Fruit fly (Drosophila melanogaster) whole organism, embryonic: ENCODE measurements around the gene Ance-2.

Experiments used
- CG14710 ChIP-seq: fragments of 200-800 bp; sonication (Bioruptor generic); optimal IDR thresholded peaks from 3 replicates; lab custom pipeline; 2019; ENCODE audit warnings: missing biosample characterization, mild to moderate bottlenecking, missing genetic modification characterization, moderate library complexity
- Gug ChIP-seq: fragments of 200-800 bp; sonication (Bioruptor generic); IDR thresholded peaks from 4 replicates; pipeline ENCODE4 v1.3.6; 2022; ENCODE audit warnings: missing biosample characterization, missing genetic modification characterization
- Ravus ChIP-seq: fragments of 200-800 bp; sonication (Bioruptor generic); IDR thresholded peaks from 2 replicates; pipeline ENCODE4 v1.3.6; 2022; ENCODE audit warnings: missing biosample characterization, missing genetic modification characterization
- Sox102F ChIP-seq: fragments of 200-800 bp; sonication (Bioruptor generic); optimal IDR thresholded peaks from 2 replicates; lab custom pipeline; 2018; ENCODE audit warnings: missing biosample characterization, mild to moderate bottlenecking, missing genetic modification characterization, moderate library complexity
- Xbp1 ChIP-seq: fragments of 200-800 bp; sonication (Bioruptor generic); optimal IDR thresholded peaks from 3 replicates; lab custom pipeline; 2016; ENCODE audit warnings: missing biosample characterization, mild to moderate bottlenecking, missing genetic modification characterization

- TF ChIP-seq Sox102F (GFP tag; lab: Kevin White, UChicago) (no peak), Gug (GFP tag; lab: Robert Waterston, UW) (no peak), Xbp1 (GFP tag; lab: Kevin White, UChicago) (no peak), Ravus (GFP tag; lab: Robert Waterston, UW) (no peak), CG14710 (tag; lab: Kevin White, UChicago) (no peak)
Observed at dm6 chr2L:13884678-13885303, 24.3 kb upstream of the Ance-2 start.
